Worm (Caenorhabditis elegans): ENCODE data around the gene F11D11.22.

DNA sequence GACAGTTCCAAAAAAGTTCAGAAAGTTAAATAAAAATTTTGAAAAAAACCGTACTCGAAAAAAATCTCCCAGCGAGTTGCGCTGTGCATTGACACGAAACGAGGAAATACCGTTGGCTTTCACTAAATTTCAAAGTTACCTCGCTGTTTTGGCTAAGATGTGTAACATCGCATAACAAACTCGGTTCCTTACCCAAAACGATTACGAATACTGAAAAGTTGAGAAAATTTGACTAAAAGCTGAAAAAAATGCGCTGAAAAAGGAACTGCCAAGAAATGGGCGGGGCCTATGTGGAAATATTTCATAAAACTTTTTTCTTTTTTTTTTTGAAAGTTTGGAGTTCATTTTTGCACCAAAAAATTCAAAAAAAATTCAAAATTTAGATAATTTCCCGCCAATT, 42.7 kb upstream of the F11D11.22 start:
- TF ChIP-seq klf-2 (GFP tag; conservative IDR thresholded peaks at IDR 0.05) = no peak
- TF ChIP-seq ztf-29 (GFP tag; IDR thresholded peaks at IDR 0.05) = no peak
- no peak for TF ChIP-seq flt-1 (GFP tag; IDR thresholded peaks at IDR 0.05)
- no peak for TF ChIP-seq med-1 (GFP tag; optimal IDR thresholded peaks at IDR 0.05; ENCODE audit: insufficient read depth)
- no peak for TF ChIP-seq ztf-23 (GFP tag; IDR thresholded peaks at IDR 0.05)
- no peak for TF ChIP-seq cog-1 (tag; optimal IDR thresholded peaks at IDR 0.05)
- TF ChIP-seq T22C8.4 (GFP tag; IDR thresholded peaks at IDR 0.05) = no peak
- peak; percentile 50; the same call in 1 of the 2 replicates for TF ChIP-seq ref-1 (GFP tag; conservative IDR thresholded peaks at IDR 0.05)
